Fruit fly (Drosophila melanogaster) whole organism, adult: Measurements from ENCODE around the gene epsilonCOP.

Experiments used
- CG11617 ChIP-seq: fragments of 200-800 bp; sonication (Bioruptor generic); optimal IDR thresholded peaks from 2 replicates; lab custom pipeline; 2017; ENCODE audit warnings: mild to moderate bottlenecking, missing biosample characterization, missing genetic modification reagents, missing genetic modification characterization
- CG12768 ChIP-seq: fragments of 200-800 bp; sonication (Bioruptor generic); optimal IDR thresholded peaks from 2 replicates; lab custom pipeline; 2017; ENCODE audit warnings: missing biosample characterization, missing genetic modification characterization, mild to moderate bottlenecking, moderate library complexity, missing genetic modification reagents
- CG14711 ChIP-seq: fragments of 200-800 bp; sonication (Bioruptor generic); optimal IDR thresholded peaks from 2 replicates; lab custom pipeline; 2018; ENCODE audit warnings: missing biosample characterization, mild to moderate bottlenecking, missing genetic modification characterization, moderate library complexity
- CG1620 ChIP-seq: fragments of 200-800 bp; sonication (Bioruptor generic); optimal IDR thresholded peaks from 2 replicates; lab custom pipeline; 2016; ENCODE audit warnings: missing biosample characterization, missing genetic modification characterization
- CG33017 ChIP-seq: fragments of 200-800 bp; sonication (Bioruptor generic); optimal IDR thresholded peaks from 2 replicates; lab custom pipeline; 2018; ENCODE audit warnings: missing biosample characterization, mild to moderate bottlenecking, missing genetic modification characterization, moderate library complexity
- CG5204 ChIP-seq: fragments of 200-800 bp; sonication (Bioruptor generic); optimal IDR thresholded peaks from 2 replicates; lab custom pipeline; 2016; ENCODE audit warnings: missing biosample characterization, missing genetic modification characterization
- CG7045 ChIP-seq: fragments of 200-800 bp; sonication (Bioruptor generic); optimal IDR thresholded peaks from 2 replicates; lab custom pipeline; 2017; ENCODE audit warnings: missing biosample characterization, mild to moderate bottlenecking, missing genetic modification characterization
- CG7101 ChIP-seq: fragments of 200-800 bp; sonication (Bioruptor generic); optimal IDR thresholded peaks from 2 replicates; lab custom pipeline; 2018; ENCODE audit warnings: missing biosample characterization, mild to moderate bottlenecking, missing genetic modification characterization, moderate library complexity
- Clk ChIP-seq: fragments of 200-800 bp; sonication (Bioruptor generic); optimal IDR thresholded peaks from 2 replicates; lab custom pipeline; 2017; ENCODE audit warnings: missing biosample characterization, missing genetic modification characterization
- Crg-1 ChIP-seq: fragments of 200-800 bp; sonication (Bioruptor generic); optimal IDR thresholded peaks from 2 replicates; lab custom pipeline; 2016; ENCODE audit warnings: missing biosample characterization, missing genetic modification characterization
- Hr96 ChIP-seq: fragments of 200-800 bp; sonication (Bioruptor generic); optimal IDR thresholded peaks from 2 replicates; lab custom pipeline; 2016; ENCODE audit warnings: missing biosample characterization, missing genetic modification characterization
- Mnt ChIP-seq: fragments of 200-800 bp; sonication (Bioruptor generic); optimal IDR thresholded peaks from 2 replicates; lab custom pipeline; 2016; ENCODE audit warnings: missing biosample characterization, mild to moderate bottlenecking, missing genetic modification characterization
- bab1 ChIP-seq: fragments of 200-800 bp; sonication (Bioruptor generic); optimal IDR thresholded peaks from 3 replicates; lab custom pipeline; 2019; ENCODE audit warnings: missing biosample characterization, mild to moderate bottlenecking, missing genetic modification characterization, moderate library complexity
- cic ChIP-seq: fragments of 200-800 bp; sonication (Bioruptor generic); optimal IDR thresholded peaks from 2 replicates; lab custom pipeline; 2017; ENCODE audit warnings: missing biosample characterization, mild to moderate bottlenecking, missing genetic modification characterization, moderate library complexity
- cnc ChIP-seq, 2 experiments: fragments of >200 bp; optimal IDR thresholded peaks; 2 replicates each; lab custom pipeline; 2017
- kay ChIP-seq: fragments of 200-800 bp; sonication (Bioruptor generic); peaks from one replicate; lab custom pipeline; 2016; ENCODE audit warnings: missing biosample characterization, missing genetic modification characterization, borderline replicate concordance
- ovo ChIP-seq: fragments of 200-800 bp; sonication (Bioruptor generic); optimal IDR thresholded peaks from 2 replicates; lab custom pipeline; 2016; ENCODE audit warnings: missing biosample characterization, missing genetic modification characterization
- pad ChIP-seq: fragments of 200-800 bp; sonication (Bioruptor generic); optimal IDR thresholded peaks from 3 replicates; lab custom pipeline; 2017; ENCODE audit warnings: missing biosample characterization, missing genetic modification characterization, mild to moderate bottlenecking, moderate library complexity, missing genetic modification reagents
- tj ChIP-seq: fragments of 200-800 bp; sonication (Bioruptor generic); optimal IDR thresholded peaks from 3 replicates; lab custom pipeline; 2017; ENCODE audit warnings: missing biosample characterization, mild to moderate bottlenecking, missing genetic modification characterization, moderate library complexity
- toe ChIP-seq: fragments of 200-800 bp; sonication (Bioruptor generic); optimal IDR thresholded peaks from 2 replicates; lab custom pipeline; 2016; ENCODE audit warnings: missing biosample characterization, missing genetic modification characterization

The epsilonCOP gene

dm6 chr2L:6488676-6489140 is at the start of gene epsilonCOP, which contains the start of gene KFase:
TSS of gene epsilonCOP (plus strand) at chr2L:6489090.
TSS of gene KFase (minus strand) at chr2L:6488756.
- TF ChIP-seq cnc (optimal IDR thresholded peaks at IDR 0.05; lab: Kevin White, UChicago) (no peak), bab1 (peak; percentile 35), toe (no peak), Clk (GFP tag; lab: Kevin White, UChicago) (no peak), CG14711 (tag; lab: Kevin White, UChicago) (peak; percentile 61), pad (peak; percentile 55), tj (GFP tag; lab: Kevin White, UChicago) (peak; percentile 92), Hr96 (GFP tag; lab: Kevin White, UChicago) (no peak), kay (GFP tag; lab: Kevin White, UChicago) (no peak), CG33017 (tag; lab: Kevin White, UChicago) (peak; percentile 57), Crg-1 (GFP tag; lab: Kevin White, UChicago) (peak; percentile 81), CG7101 (tag; lab: Kevin White, UChicago) (peak; percentile 68), Mnt (peak; percentile 59), CG12768 (peak; percentile 34), CG7045 (GFP tag; lab: Kevin White, UChicago) (peak; percentile 63), ovo (GFP tag; lab: Kevin White, UChicago) (peak; percentile 88), CG11617 (peak; percentile 74), cic (GFP tag; lab: Kevin White, UChicago) (peak; percentile 36), CG1620 (GFP tag; lab: Kevin White, UChicago) (peak; percentile 71), CG5204 (GFP tag; lab: Kevin White, UChicago) (no peak)

DNA sequence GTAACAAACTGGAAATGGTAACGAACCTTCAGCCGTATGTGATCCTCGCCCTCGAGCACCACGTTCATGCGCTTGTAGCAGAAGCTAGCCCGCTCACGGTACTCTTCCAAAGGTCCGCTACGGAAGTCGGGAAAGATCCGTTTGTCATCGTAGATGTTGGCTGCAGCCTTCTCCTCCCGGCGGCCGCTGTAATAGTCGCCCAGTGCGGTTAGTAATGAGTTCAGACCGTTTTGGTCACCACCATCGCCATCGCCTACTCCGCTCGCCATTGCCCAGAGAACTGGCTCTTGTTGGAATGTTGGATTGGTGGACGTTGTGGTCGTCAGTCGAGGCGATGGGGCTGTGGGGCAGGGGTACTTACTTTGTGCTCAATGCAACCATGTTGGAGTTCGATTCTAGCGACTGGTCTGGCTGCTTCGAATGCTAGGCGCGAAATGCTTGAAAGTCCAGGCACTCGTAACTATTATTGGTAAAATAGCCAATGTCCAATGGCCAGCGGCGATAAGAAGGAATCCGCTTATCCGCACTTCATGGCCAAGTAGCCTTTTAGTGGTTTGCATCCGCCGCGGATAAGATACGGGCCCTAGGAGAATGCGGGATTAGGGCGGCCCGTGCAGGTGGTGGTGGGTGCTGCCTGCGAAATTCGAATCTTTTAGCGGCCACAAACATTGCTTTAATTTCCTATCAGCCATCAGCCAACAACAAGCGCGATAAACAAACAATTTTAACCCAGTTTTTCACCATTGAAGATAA is 41.1 kb upstream of the epsilonCOP start:
- peak; percentile 61 for TF ChIP-seq cic (GFP tag; lab: Kevin White, UChicago)
- TF ChIP-seq CG7045 (GFP tag; lab: Kevin White, UChicago), result peak; percentile 26
- peak; percentile 30 for TF ChIP-seq CG7101 (tag; lab: Kevin White, UChicago)
- TF ChIP-seq cnc (optimal IDR thresholded peaks at IDR 0.05; lab: Kevin White, UChicago), result no peak
- peak; percentile 43 for TF ChIP-seq Mnt
- no peak for TF ChIP-seq tj (GFP tag; lab: Kevin White, UChicago)
- peak; percentile 56 for TF ChIP-seq Hr96 (GFP tag; lab: Kevin White, UChicago)
- TF ChIP-seq CG33017 (tag; lab: Kevin White, UChicago), result no peak
- TF ChIP-seq CG11617, result peak; percentile 14
- no peak for TF ChIP-seq toe
- peak; percentile 90 for TF ChIP-seq CG12768

- peak; percentile 22 for TF ChIP-seq bab1
- TF ChIP-seq Hr96 (GFP tag; lab: Kevin White, UChicago), result no peak
Observed at dm6 chr2L:6448334-6448703, 40.6 kb upstream of the epsilonCOP start, which contains the start of gene Acox3. TSS of gene Acox3 (minus strand) at chr2L:6448403.

dm6 chr2L:6449753-6450152 is 39.1 kb upstream of the epsilonCOP start:
- TF ChIP-seq toe (no peak), kay (GFP tag; lab: Kevin White, UChicago) (no peak), CG14711 (tag; lab: Kevin White, UChicago) (no peak), CG7101 (tag; lab: Kevin White, UChicago) (no peak), cnc (optimal IDR thresholded peaks at IDR 0.05; lab: Kevin White, UChicago) (no peak), CG12768 (no peak), CG1620 (GFP tag; lab: Kevin White, UChicago) (no peak), CG11617 (no peak), ovo (GFP tag; lab: Kevin White, UChicago) (no peak), bab1 (no peak), Mnt (no peak), Hr96 (GFP tag; lab: Kevin White, UChicago) (no peak)

dm6 chr2L:6455032-6455954 is 33.6 kb upstream of the epsilonCOP start, which contains the start of gene retm:
TSS of gene retm (minus strand) at chr2L:6455929.
- TF ChIP-seq pad (peak; percentile 68), CG11617 (no peak), CG12768 (peak; percentile 59), Hr96 (GFP tag; lab: Kevin White, UChicago) (no peak), CG7045 (GFP tag; lab: Kevin White, UChicago) (no peak), toe (no peak), CG33017 (tag; lab: Kevin White, UChicago) (peak; percentile 0), kay (GFP tag; lab: Kevin White, UChicago) (no peak), cic (GFP tag; lab: Kevin White, UChicago) (peak; percentile 76), CG14711 (tag; lab: Kevin White, UChicago) (no peak), CG1620 (GFP tag; lab: Kevin White, UChicago) (no peak), CG5204 (GFP tag; lab: Kevin White, UChicago) (no peak), Clk (GFP tag; lab: Kevin White, UChicago) (peak; percentile 9), cnc (optimal IDR thresholded peaks at IDR 0.05; lab: Kevin White, UChicago) (no peak), Mnt (peak; percentile 46), CG7101 (tag; lab: Kevin White, UChicago) (peak; percentile 57), ovo (GFP tag; lab: Kevin White, UChicago) (peak; percentile 41), bab1 (no peak), tj (GFP tag; lab: Kevin White, UChicago) (peak; percentile 47), Crg-1 (GFP tag; lab: Kevin White, UChicago) (peak; percentile 47)
